Comparison of ENCODE assay signal across 1 fruit fly cellular context in genomic region chrX:12583870-12584390, dm6.
TF ChIP-seq lines count a peak whose summit lies in the region.

No protein-coding gene starts in this region.

TF ChIP-seq in whole organism, embryonic, 481 proteins besides CTCF, POLR2A, EP300 and RAD21 (continued from another document):
- TF ChIP-seq CG18476 (GFP tag; optimal IDR thresholded peaks at IDR 0.05; lab: Kevin White, UChicago) (peak; percentile 3), twi (tag; optimal IDR thresholded peaks at IDR 0.05; lab: Kevin White, UChicago) (no peak), Usf (GFP tag; optimal IDR thresholded peaks at IDR 0.05; lab: Kevin White, UChicago) (no peak), abd-A (tag; optimal IDR thresholded peaks at IDR 0.05; lab: Kevin White, UChicago) (no peak), gcm (GFP tag; optimal IDR thresholded peaks at IDR 0.05; lab: Kevin White, UChicago) (no peak), Ets97D (GFP tag; optimal IDR thresholded peaks at IDR 0.05; lab: Kevin White, UChicago) (no peak), CG2712 (tag; optimal IDR thresholded peaks at IDR 0.05; lab: Kevin White, UChicago) (peak; percentile 2), CG4360 (GFP tag; IDR thresholded peaks at IDR 0.05; lab: Robert Waterston, UW) (no peak), CG11696 (GFP tag; IDR thresholded peaks at IDR 0.05; lab: Robert Waterston, UW) (peak; percentile 61; the same call in 1 of the 2 replicates), CG10321 (GFP tag; IDR thresholded peaks at IDR 0.05; lab: Robert Waterston, UW) (no peak), CG17385 (GFP tag; optimal IDR thresholded peaks at IDR 0.05; lab: Kevin White, UChicago) (no peak), nom (GFP tag; optimal IDR thresholded peaks at IDR 0.05; lab: Kevin White, UChicago) (no peak), ewg (GFP tag; optimal IDR thresholded peaks at IDR 0.05; lab: Kevin White, UChicago) (peak; percentile 72), CG11504 (tag; optimal IDR thresholded peaks at IDR 0.05; lab: Kevin White, UChicago) (peak; percentile 21), CG4617 (GFP tag; optimal IDR thresholded peaks at IDR 0.05; lab: Kevin White, UChicago; ENCODE audit: borderline replicate concordance) (no peak), CG42726 (GFP tag; IDR thresholded peaks at IDR 0.05; lab: Robert Waterston, UW; ENCODE audit: partially characterized antibody) (no peak), gem (tag; optimal IDR thresholded peaks at IDR 0.05; lab: Kevin White, UChicago) (peak; percentile 30), CG2120 (GFP tag; optimal IDR thresholded peaks at IDR 0.05; lab: Kevin White, UChicago) (peak; percentile 22), sens (GFP tag; lab: Kevin White, UChicago) (peak; percentile 66), CG15479 (GFP tag; optimal IDR thresholded peaks at IDR 0.05; lab: Kevin White, UChicago) (no peak), Sry-β (GFP tag; optimal IDR thresholded peaks at IDR 0.05; lab: Kevin White, UChicago) (no peak), Fer3 (tag; optimal IDR thresholded peaks at IDR 0.05; lab: Kevin White, UChicago) (peak; percentile 7), CG34224 (GFP tag; IDR thresholded peaks at IDR 0.05; lab: Robert Waterston, UW; ENCODE audit: partially characterized antibody) (no peak), dmrt99B (tag; optimal IDR thresholded peaks at IDR 0.05; lab: Kevin White, UChicago) (peak; percentile 20), lab (GFP tag; optimal IDR thresholded peaks at IDR 0.05; lab: Kevin White, UChicago) (peak; percentile 49), CG12391 (tag; optimal IDR thresholded peaks at IDR 0.05; lab: Kevin White, UChicago) (peak; percentile 12), CG17361 (GFP tag; IDR thresholded peaks at IDR 0.05; lab: Robert Waterston, UW) (no peak), Lim3 (GFP tag; IDR thresholded peaks at IDR 0.05; lab: Robert Waterston, UW) (no peak), CG31365 (tag; optimal IDR thresholded peaks at IDR 0.05; lab: Kevin White, UChicago) (no peak), nerfin-1 (tag; optimal IDR thresholded peaks at IDR 0.05; lab: Kevin White, UChicago) (peak; percentile 56), CG8359 (GFP tag; optimal IDR thresholded peaks at IDR 0.05; lab: Kevin White, UChicago; ENCODE audit: borderline replicate concordance) (no peak)
